Worm (Caenorhabditis elegans) whole organism, early embryonic: ENCODE results near the gene M110.8.

Experiments used
- B0310.2 ChIP-seq: sonication (generic microtip); optimal IDR thresholded peaks from 2 replicates; lab custom pipeline; 2016; ENCODE audit warnings: mild to moderate bottlenecking, missing genetic modification characterization, missing compliant biosample characterization
- F13C5.2 ChIP-seq: sonication (generic microtip); optimal IDR thresholded peaks from 2 replicates; lab custom pipeline; 2017; ENCODE audit warnings: mild to moderate bottlenecking, missing genetic modification characterization, inconsistent platforms, missing compliant biosample characterization
- aly-1 ChIP-seq: sonication (generic microtip); optimal IDR thresholded peaks from 2 replicates; lab custom pipeline; 2016; ENCODE audit warnings: missing genetic modification characterization, missing compliant biosample characterization
- ama-1 ChIP-seq: fragments of 150-350 bp; optimal IDR thresholded peaks from 2 replicates; lab custom pipeline; 2014
- ceh-13 ChIP-seq: fragments of 200-800 bp; sonication (Bioruptor generic); optimal IDR thresholded peaks from 2 replicates; lab custom pipeline; 2018; ENCODE audit warnings: mild to moderate bottlenecking, missing genetic modification characterization, missing compliant biosample characterization
- ceh-36 ChIP-seq: sonication (generic microtip); optimal IDR thresholded peaks from 2 replicates; lab custom pipeline; 2016; ENCODE audit warnings: missing genetic modification characterization, inconsistent platforms, missing compliant biosample characterization
- ets-7 ChIP-seq: sonication (generic microtip); optimal IDR thresholded peaks from 2 replicates; lab custom pipeline; 2016; ENCODE audit warnings: missing genotype, missing genetic modification characterization, missing compliant biosample characterization
- flt-1 ChIP-seq: fragments of 200-800 bp; sonication (Bioruptor generic); IDR thresholded peaks from 2 replicates; pipeline ENCODE4 v1.3.6; 2022; ENCODE audit warnings: missing genetic modification characterization, missing compliant biosample characterization
- hmbx-1 ChIP-seq: sonication (generic microtip); optimal IDR thresholded peaks from 2 replicates; lab custom pipeline; 2016; ENCODE audit warnings: mild to moderate bottlenecking, missing genetic modification characterization, missing compliant biosample characterization
- hmg-4 ChIP-seq: fragments of 200-800 bp; sonication (Bioruptor generic); optimal IDR thresholded peaks from 2 replicates; lab custom pipeline; 2018; ENCODE audit warnings: mild to moderate bottlenecking, missing genetic modification characterization, missing compliant biosample characterization
- hnd-1 ChIP-seq: sonication (generic microtip); optimal IDR thresholded peaks from 2 replicates; lab custom pipeline; 2016; ENCODE audit warnings: missing genetic modification characterization, missing compliant biosample characterization
- pes-1 ChIP-seq: fragments of 200-800 bp; sonication (Bioruptor generic); IDR thresholded peaks from 2 replicates; pipeline ENCODE4 v1.3.6; 2022; ENCODE audit warnings: missing genetic modification reagents, missing genetic modification characterization, missing compliant biosample characterization
- scrt-1 ChIP-seq: fragments of 200-800 bp; sonication (Bioruptor generic); IDR thresholded peaks from 2 replicates; pipeline ENCODE4 v1.3.6; 2022; ENCODE audit warnings: missing genetic modification characterization, missing compliant biosample characterization
- sea-1 ChIP-seq: fragments of 200-800 bp; sonication (Bioruptor generic); conservative IDR thresholded peaks from 2 replicates; pipeline ENCODE4 v1.3.6; 2022; ENCODE audit warnings: missing genetic modification characterization, missing compliant biosample characterization
- tbx-11 ChIP-seq: fragments of 200-800 bp; sonication (Bioruptor generic); IDR thresholded peaks from 2 replicates; pipeline ENCODE4 v1.3.6; 2022; ENCODE audit warnings: missing genetic modification characterization, missing compliant biosample characterization
- tbx-37 ChIP-seq: fragments of 200-800 bp; sonication (Bioruptor generic); conservative IDR thresholded peaks from 2 replicates; pipeline ENCODE4 v1.3.6; 2022; ENCODE audit warnings: missing genetic modification reagents, missing genetic modification characterization, missing compliant biosample characterization
- tra-4 ChIP-seq: sonication (generic microtip); optimal IDR thresholded peaks from 2 replicates; lab custom pipeline; 2017; ENCODE audit warnings: missing genetic modification characterization, missing compliant biosample characterization

Gene M110.8

DNA sequence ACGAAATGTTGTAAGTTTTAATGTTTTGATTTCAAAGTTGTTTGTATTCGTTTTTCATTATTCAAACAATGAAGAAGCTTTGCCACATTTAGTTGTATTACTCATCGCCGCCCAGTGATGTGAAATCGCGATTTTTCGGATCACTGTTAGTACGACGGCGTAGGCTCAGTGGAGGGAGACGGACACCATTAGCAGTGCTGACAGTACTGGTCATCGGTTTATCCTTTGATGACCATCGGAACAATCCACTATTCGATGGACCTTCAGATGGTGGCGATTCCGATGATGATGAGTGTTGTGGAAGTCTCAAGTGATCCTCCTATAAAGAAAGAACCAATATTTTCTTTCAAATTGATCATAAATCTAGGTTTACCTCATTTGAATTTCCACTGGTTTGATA lies 21.9 kb downstream of the M110.8 start:
- TF ChIP-seq tbx-11 (GFP tag; lab: Robert Waterston, UW) = no peak
- no peak for TF ChIP-seq tra-4 (tag; lab: Kevin White, UChicago)
- TF ChIP-seq aly-1 = no peak
- no peak for TF ChIP-seq flt-1 (GFP tag; lab: Robert Waterston, UW)
- no peak for TF ChIP-seq ets-7
- no peak for TF ChIP-seq F13C5.2
- TF ChIP-seq hnd-1 (tag; lab: Kevin White, UChicago) = no peak
- no peak for TF ChIP-seq ceh-36
- TF ChIP-seq tbx-37 (GFP tag; lab: Robert Waterston, UW) = no peak
- no peak for TF ChIP-seq hmbx-1 (tag; lab: Kevin White, UChicago)
- no peak for TF ChIP-seq pes-1 (GFP tag; lab: Robert Waterston, UW)
- no peak for TF ChIP-seq hmg-4 (GFP tag; lab: Kevin White, UChicago)

DNA sequence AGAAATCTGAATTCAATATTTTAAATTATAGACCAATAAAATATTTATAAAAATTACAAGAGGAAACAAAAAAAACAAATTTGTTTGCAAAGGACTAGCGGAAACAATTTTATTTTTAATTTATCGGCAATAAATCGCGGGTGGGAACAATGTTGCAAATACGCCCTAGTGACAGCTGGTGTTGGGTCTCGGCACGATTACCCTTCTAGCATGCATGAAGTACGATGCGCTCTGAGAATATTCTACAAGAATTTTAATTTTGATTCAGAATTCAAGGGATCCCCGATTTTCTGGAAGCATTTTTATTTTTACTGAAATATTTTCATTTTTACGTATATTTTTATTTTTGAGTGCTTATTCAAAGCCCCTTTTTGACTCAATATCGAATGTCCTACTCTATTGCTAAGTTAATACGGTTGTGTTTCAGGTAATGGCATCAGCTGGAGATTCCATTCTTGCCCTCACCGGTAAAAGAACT lies 24.3 kb downstream of the M110.8 start, which contains the start of the genes mig-5 and cct-1:
Gene mig-5, minus strand, starts transcription at position 8 of the 478 bp plus-strand sequence.
Gene cct-1, plus strand, starts transcription at position 428 of the 478 bp plus-strand sequence.
- TF ChIP-seq scrt-1 = no peak
- no peak for TF ChIP-seq aly-1
- TF ChIP-seq tra-4 (tag; lab: Kevin White, UChicago) = no peak
- TF ChIP-seq tbx-37 (GFP tag; lab: Robert Waterston, UW) = no peak
- no peak for TF ChIP-seq sea-1
- no peak for TF ChIP-seq hnd-1 (tag; lab: Kevin White, UChicago)
- TF ChIP-seq ama-1 (lab: Kevin White, UChicago) = no peak
- TF ChIP-seq ceh-36 = no peak
- TF ChIP-seq B0310.2 (tag; lab: Kevin White, UChicago) = no peak
- peak; percentile 85 for TF ChIP-seq F13C5.2
- TF ChIP-seq hmbx-1 (tag; lab: Kevin White, UChicago) = no peak
- TF ChIP-seq tbx-11 (GFP tag; lab: Robert Waterston, UW) = no peak
- no peak for TF ChIP-seq ets-7
- TF ChIP-seq pes-1 (GFP tag; lab: Robert Waterston, UW) = no peak
- peak; percentile 48; the same call in 1 of the 2 replicates for TF ChIP-seq flt-1 (GFP tag; lab: Robert Waterston, UW)
- TF ChIP-seq hmg-4 (GFP tag; lab: Kevin White, UChicago) = peak; percentile 31
- TF ChIP-seq ceh-13 (GFP tag; lab: Kevin White, UChicago) = no peak

DNA sequence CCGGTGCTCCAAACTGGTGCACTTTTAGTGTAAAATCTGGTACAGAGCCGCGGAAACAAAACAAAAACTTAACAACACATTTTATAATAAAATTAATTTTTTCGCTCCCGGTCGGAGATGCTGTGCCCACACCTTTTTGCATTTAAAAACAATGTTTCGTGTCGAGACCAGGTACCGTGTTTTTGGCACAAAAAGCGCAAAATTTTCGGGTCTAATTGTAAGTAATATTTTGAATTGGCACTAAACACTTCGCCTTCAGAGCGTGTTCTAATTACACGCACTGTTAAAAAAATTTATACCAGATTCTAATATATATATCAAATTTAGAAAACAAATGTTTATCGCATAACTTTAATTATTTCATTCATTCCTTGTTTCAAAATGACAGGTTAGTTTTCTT lies 27.9 kb downstream of the M110.8 start, which contains the start of gene dylt-3:
Gene dylt-3, plus strand, starts transcription at position 301 of the 400 bp plus-strand sequence.
- TF ChIP-seq hnd-1 (tag; lab: Kevin White, UChicago) (no peak), tra-4 (tag; lab: Kevin White, UChicago) (no peak), F13C5.2 (no peak), B0310.2 (tag; lab: Kevin White, UChicago) (no peak), hmg-4 (GFP tag; lab: Kevin White, UChicago) (no peak), sea-1 (no peak), hmbx-1 (tag; lab: Kevin White, UChicago) (no peak), ceh-36 (no peak), aly-1 (no peak), tbx-37 (GFP tag; lab: Robert Waterston, UW) (no peak), ama-1 (lab: Kevin White, UChicago) (no peak), ceh-13 (GFP tag; lab: Kevin White, UChicago) (no peak), ets-7 (no peak), tbx-11 (GFP tag; lab: Robert Waterston, UW) (no peak), flt-1 (GFP tag; lab: Robert Waterston, UW) (no peak)

DNA sequence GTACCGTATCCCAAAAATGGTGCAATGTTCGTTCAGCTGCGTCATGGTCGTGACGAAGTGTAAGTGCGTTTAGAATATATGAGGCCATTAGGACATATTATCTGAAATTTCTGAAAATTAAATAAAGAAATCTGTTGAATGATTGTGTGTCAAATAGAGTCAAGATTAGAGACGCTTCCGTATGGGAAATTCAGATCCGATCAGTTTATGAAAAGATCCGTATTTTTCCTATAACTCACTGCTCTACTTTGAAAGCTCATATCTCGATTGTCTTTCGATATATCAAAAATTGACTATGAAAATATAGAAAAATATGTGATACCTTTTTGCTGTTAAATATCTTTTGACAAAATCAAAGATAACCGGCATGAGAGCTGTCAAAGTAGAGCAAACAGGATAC lies 29.1 kb downstream of the M110.8 start, which contains the start of gene T05C12.4:
Gene T05C12.4, minus strand, starts transcription at position 101 of the 400 bp plus-strand sequence.
- TF ChIP-seq ama-1 (lab: Kevin White, UChicago) (no peak), aly-1 (no peak), tbx-11 (GFP tag; lab: Robert Waterston, UW) (no peak), ceh-13 (GFP tag; lab: Kevin White, UChicago) (no peak), scrt-1 (no peak), tra-4 (tag; lab: Kevin White, UChicago) (no peak), flt-1 (GFP tag; lab: Robert Waterston, UW) (no peak), pes-1 (GFP tag; lab: Robert Waterston, UW) (no peak), hmg-4 (GFP tag; lab: Kevin White, UChicago) (no peak)

DNA sequence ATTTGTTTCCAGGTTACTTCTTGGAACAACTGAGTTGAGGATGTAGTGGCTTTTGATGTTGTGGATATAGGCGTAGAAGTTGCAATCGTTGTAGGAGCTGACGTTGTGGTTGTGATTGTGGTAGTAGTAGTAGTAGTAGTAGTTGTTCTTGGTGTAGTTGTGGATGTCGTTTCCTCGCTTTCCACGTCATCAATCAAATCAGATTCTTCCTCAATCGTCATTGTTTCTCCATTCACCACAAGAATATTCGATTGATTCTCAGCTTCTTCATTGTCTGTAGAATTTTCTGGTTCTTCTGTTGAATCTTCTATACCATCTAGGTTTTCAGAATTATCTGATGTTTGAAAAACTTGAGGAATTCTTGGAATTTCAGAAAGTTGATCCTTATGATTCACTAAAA lies 30.8 kb downstream of the M110.8 start:
- no peak for TF ChIP-seq F13C5.2
- no peak for TF ChIP-seq pes-1 (GFP tag; lab: Robert Waterston, UW)
- TF ChIP-seq tra-4 (tag; lab: Kevin White, UChicago) = no peak
- TF ChIP-seq flt-1 (GFP tag; lab: Robert Waterston, UW) = no peak
- TF ChIP-seq hmbx-1 (tag; lab: Kevin White, UChicago) = no peak
- TF ChIP-seq hnd-1 (tag; lab: Kevin White, UChicago) = no peak
- no peak for TF ChIP-seq hmg-4 (GFP tag; lab: Kevin White, UChicago)
- TF ChIP-seq ets-7 = no peak
- TF ChIP-seq ceh-13 (GFP tag; lab: Kevin White, UChicago) = no peak
- TF ChIP-seq sea-1 = no peak
- TF ChIP-seq scrt-1 = no peak
- TF ChIP-seq aly-1 = no peak
- no peak for TF ChIP-seq B0310.2 (tag; lab: Kevin White, UChicago)

DNA sequence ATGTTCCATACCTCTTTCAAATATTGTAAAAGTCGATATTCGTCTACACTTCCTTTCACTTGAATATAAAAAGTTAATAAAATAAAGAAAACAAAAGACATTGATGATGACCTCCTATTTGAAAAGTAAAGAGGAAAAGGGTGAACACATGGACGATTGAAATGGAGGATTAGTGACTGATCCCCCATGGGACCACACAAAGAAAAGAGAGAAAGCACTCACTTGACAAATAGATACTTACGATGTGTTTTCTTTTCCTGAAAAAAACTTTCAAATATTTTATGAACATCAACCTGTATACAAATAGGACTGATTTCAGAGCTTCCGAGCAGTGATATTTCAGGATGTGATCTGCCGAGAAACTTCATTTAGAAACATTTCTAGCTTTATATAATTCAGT lies 32.3 kb downstream of the M110.8 start, which contains the start of gene acr-14:
Gene acr-14, minus strand, starts transcription at position 101 of the 400 bp plus-strand sequence.
- TF ChIP-seq ets-7 (no peak), ama-1 (lab: Kevin White, UChicago) (no peak), scrt-1 (no peak), pes-1 (GFP tag; lab: Robert Waterston, UW) (no peak), hnd-1 (tag; lab: Kevin White, UChicago) (no peak), hmbx-1 (tag; lab: Kevin White, UChicago) (no peak), tbx-37 (GFP tag; lab: Robert Waterston, UW) (no peak), ceh-13 (GFP tag; lab: Kevin White, UChicago) (no peak), ceh-36 (no peak), F13C5.2 (no peak), tbx-11 (GFP tag; lab: Robert Waterston, UW) (no peak)

DNA sequence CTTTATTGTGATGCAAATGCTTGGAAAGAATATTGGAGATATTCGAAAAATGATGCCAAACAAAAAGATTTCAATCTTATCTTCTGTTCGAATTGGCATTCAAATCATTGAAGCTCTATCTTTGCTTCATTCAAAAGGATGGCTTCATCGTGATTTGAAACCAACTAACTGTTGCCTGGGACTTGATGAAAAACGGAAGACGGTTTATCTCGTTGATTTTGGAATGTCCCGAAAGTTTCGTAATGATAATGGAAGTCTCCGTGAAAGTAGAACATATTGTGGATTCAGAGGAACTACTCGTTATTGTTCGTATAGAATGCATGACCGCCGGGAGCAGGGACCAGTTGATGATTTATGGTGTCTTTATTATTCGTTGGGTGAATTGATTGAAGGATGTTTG lies 35.2 kb downstream of the M110.8 start:
- TF ChIP-seq ceh-36 = no peak
